Fruit fly (Drosophila melanogaster): Measurements from ENCODE around the gene MTA1-like.
A peak's percentile ranks its signal among the peaks of the same experiment; 100 is the strongest.

Gene MTA1-like

DNA sequence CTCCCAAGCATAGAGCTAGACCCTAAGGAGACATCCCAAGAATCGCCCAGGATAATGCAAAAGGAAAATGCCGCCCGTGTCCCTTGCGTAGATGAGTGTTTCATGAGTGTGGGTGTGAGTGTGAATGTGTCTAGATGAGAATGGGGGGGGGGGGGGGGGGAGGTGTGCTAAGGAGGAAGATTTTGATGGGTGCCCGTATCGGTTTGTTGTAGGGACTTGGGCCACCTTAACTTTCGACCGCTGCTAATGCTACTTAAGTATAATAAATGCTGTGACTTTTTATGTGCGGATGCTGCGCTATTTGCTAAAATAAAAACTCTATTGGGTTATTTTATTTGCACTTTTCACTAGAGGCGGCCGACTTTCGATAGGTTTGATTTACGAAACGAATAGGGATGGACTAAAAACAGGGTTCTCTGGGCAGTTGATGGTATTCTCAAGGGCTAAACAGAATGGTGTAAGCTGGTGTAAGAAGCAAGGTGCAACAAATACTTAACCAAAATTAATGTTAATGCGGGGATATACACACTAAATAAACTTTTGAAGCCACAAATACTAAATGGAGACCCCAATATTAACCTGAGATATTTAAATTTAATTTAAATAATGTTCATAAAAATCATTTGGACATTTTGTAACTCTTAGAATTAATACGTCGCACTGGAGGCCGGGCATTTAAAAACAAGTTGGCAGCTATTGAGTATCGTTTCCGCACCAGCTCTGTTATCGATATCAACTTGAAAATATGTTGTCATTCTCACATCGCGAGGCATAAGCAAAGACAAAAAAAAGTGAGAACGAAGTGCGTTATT is 20.6 kb upstream of the MTA1-like start, which contains the start of the genes Xe7 and Atg17 (continued):
- TF ChIP-seq Hmx (GFP tag; optimal IDR thresholded peaks at IDR 0.05) = peak; percentile 79
- peak; percentile 57 for TF ChIP-seq pzg (GFP tag; optimal IDR thresholded peaks at IDR 0.05)
- TF ChIP-seq CG3281 (GFP tag; optimal IDR thresholded peaks at IDR 0.05) = peak; percentile 88
- TF ChIP-seq CG5180 (GFP tag; optimal IDR thresholded peaks at IDR 0.05) = no peak
- TF ChIP-seq CG2875 (GFP tag; optimal IDR thresholded peaks at IDR 0.05) = peak; percentile 46
- peak; percentile 91 for TF ChIP-seq CG32772 (GFP tag; IDR thresholded peaks at IDR 0.05)
- peak; percentile 74 for TF ChIP-seq ro (GFP tag; IDR thresholded peaks at IDR 0.05)
- TF ChIP-seq CG15479 (GFP tag; optimal IDR thresholded peaks at IDR 0.05) = no peak
- TF ChIP-seq Dbx (GFP tag; IDR thresholded peaks at IDR 0.05) = peak; percentile 94
- TF ChIP-seq ken (GFP tag; IDR thresholded peaks at IDR 0.05) = peak; percentile 92
- TF ChIP-seq croc (GFP tag; conservative IDR thresholded peaks at IDR 0.05) = peak; percentile 87
- no peak for TF ChIP-seq Hr78 (GFP tag; optimal IDR thresholded peaks at IDR 0.05)
- TF ChIP-seq zf30C (GFP tag; optimal IDR thresholded peaks at IDR 0.05) = no peak
- peak; percentile 52 for TF ChIP-seq NK7.1 (GFP tag; optimal IDR thresholded peaks at IDR 0.05)
- TF ChIP-seq CG31365 (tag; optimal IDR thresholded peaks at IDR 0.05) = peak; percentile 32
- peak; percentile 52 for TF ChIP-seq MTF-1 (GFP tag; optimal IDR thresholded peaks at IDR 0.05; ENCODE audit: borderline replicate concordance)
- peak; percentile 34; the same call in 1 of the 2 replicates for TF ChIP-seq Adf1 (GFP tag; IDR thresholded peaks at IDR 0.05)
- TF ChIP-seq Atf6 (GFP tag; IDR thresholded peaks at IDR 0.05) = peak; percentile 85
- TF ChIP-seq Neu2 (GFP tag; optimal IDR thresholded peaks at IDR 0.05; ENCODE audit: borderline replicate concordance) = peak; percentile 27
- TF ChIP-seq CG10654 (GFP tag; optimal IDR thresholded peaks at IDR 0.05) = peak; percentile 91
- TF ChIP-seq CG14441 (GFP tag; IDR thresholded peaks at IDR 0.05) = peak; percentile 93
- TF ChIP-seq sna (GFP tag; IDR thresholded peaks at IDR 0.05; ENCODE audit: partially characterized antibody) = 0 out of 2 replicates have a peak, but pooled peaks have one; percentile 35
- TF ChIP-seq CG6654 (GFP tag; optimal IDR thresholded peaks at IDR 0.05) = peak; percentile 72
- TF ChIP-seq CG7928 (GFP tag; optimal IDR thresholded peaks at IDR 0.05) = peak; percentile 74
- TF ChIP-seq Hand (GFP tag; optimal IDR thresholded peaks at IDR 0.05) = peak; percentile 73
- no peak for TF ChIP-seq CG42726 (GFP tag; IDR thresholded peaks at IDR 0.05; ENCODE audit: partially characterized antibody)
- peak in 1 of 2 experiments; percentile 75 for TF ChIP-seq Eip74EF (GFP tag; optimal IDR thresholded peaks at IDR 0.05)
- peak; percentile 86 for TF ChIP-seq sd (tag; optimal IDR thresholded peaks at IDR 0.05)
- TF ChIP-seq E2f2 (GFP tag; IDR thresholded peaks at IDR 0.05) = peak; percentile 64
- TF ChIP-seq nau (GFP tag; optimal IDR thresholded peaks at IDR 0.05) = peak; percentile 44
- TF ChIP-seq CG17359 (tag; optimal IDR thresholded peaks at IDR 0.05) = peak; percentile 89
- peak; percentile 58 for TF ChIP-seq Deaf1 (tag; optimal IDR thresholded peaks at IDR 0.05)
- peak; percentile 84 for TF ChIP-seq Bteb2 (GFP tag; optimal IDR thresholded peaks at IDR 0.05)
- peak; percentile 82 for TF ChIP-seq ttk (GFP tag; IDR thresholded peaks at IDR 0.05)
- TF ChIP-seq wdn (GFP tag; IDR thresholded peaks at IDR 0.05) = peak; percentile 89
- peak; percentile 23 for TF ChIP-seq psq (GFP tag; optimal IDR thresholded peaks at IDR 0.05)
- TF ChIP-seq CG17361 (GFP tag; IDR thresholded peaks at IDR 0.05) = peak; percentile 97
- peak; percentile 90 for TF ChIP-seq CG4730 (GFP tag; IDR thresholded peaks at IDR 0.05)
- peak; percentile 80 for TF ChIP-seq CG10979 (tag; optimal IDR thresholded peaks at IDR 0.05)
- TF ChIP-seq CG30403 (GFP tag; optimal IDR thresholded peaks at IDR 0.05) = peak; percentile 97
- TF ChIP-seq ac (GFP tag; optimal IDR thresholded peaks at IDR 0.05) = no peak
- peak; percentile 95 for TF ChIP-seq phol (tag; optimal IDR thresholded peaks at IDR 0.05)
- 0 out of 2 replicates have a peak, but pooled peaks have one; percentile 20 for TF ChIP-seq CG1024 (GFP tag; IDR thresholded peaks at IDR 0.05)
- peak; percentile 69 for TF ChIP-seq pb (GFP tag; optimal IDR thresholded peaks at IDR 0.05)
- TF ChIP-seq TFAM (GFP tag; optimal IDR thresholded peaks at IDR 0.05) = peak; percentile 16
- peak; percentile 91 for TF ChIP-seq az2 (GFP tag; optimal IDR thresholded peaks at IDR 0.05)
- peak; percentile 95 for TF ChIP-seq lmd (GFP tag; IDR thresholded peaks at IDR 0.05)
- peak; percentile 89 for TF ChIP-seq CG30020 (tag; optimal IDR thresholded peaks at IDR 0.05)
